Worm (Caenorhabditis elegans) whole organism, midembryonic: ENCODE measurements around the gene srh-30.

Experiments
- T22C8.4 ChIP-seq: fragments of 200-800 bp; sonication (Bioruptor generic); IDR thresholded peaks from 2 replicates; pipeline ENCODE4 v1.3.6; 2022; ENCODE audit warnings: missing genetic modification characterization, missing compliant biosample characterization
- flt-1 ChIP-seq: fragments of 200-800 bp; sonication (Bioruptor generic); IDR thresholded peaks from 2 replicates; pipeline ENCODE4 v1.3.6; 2022; ENCODE audit warnings: missing genetic modification characterization, missing compliant biosample characterization
- med-1 ChIP-seq: sonication (generic microtip); optimal IDR thresholded peaks from 2 replicates; lab custom pipeline; 2017; ENCODE audit warnings: missing genetic modification characterization, mild to moderate bottlenecking, missing compliant biosample characterization, antibody characterized with exemption, missing genetic modification reagents; ENCODE audit not compliant: insufficient read depth
- ztf-29 ChIP-seq: fragments of 200-800 bp; sonication (Bioruptor generic); IDR thresholded peaks from 2 replicates; pipeline ENCODE4 v1.3.6; 2022; ENCODE audit warnings: missing genetic modification reagents, missing genetic modification characterization, missing compliant biosample characterization

DNA sequence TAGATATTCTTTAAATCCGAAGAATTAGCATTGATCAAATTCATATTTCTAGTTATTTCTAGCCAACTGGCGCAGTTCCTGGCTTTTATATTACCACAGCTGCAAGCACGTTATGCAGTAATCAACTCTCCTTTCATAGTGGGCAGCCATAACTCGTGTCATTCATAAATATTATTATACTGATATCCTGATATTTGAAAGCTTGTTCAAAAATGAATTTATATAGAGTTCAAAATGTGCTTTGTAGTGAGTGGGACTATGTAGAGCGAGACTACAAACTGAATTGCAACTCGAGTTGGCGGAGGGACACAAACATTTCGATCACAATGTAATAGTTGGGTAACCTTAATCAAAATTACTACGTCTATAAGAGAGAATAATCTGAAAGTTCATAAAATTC is at the start of gene srh-30:
- no peak for TF ChIP-seq ztf-29 (GFP tag; lab: Robert Waterston, UW)
- TF ChIP-seq med-1 (GFP tag; lab: Kevin White, UChicago) = no peak
- TF ChIP-seq T22C8.4 (GFP tag; lab: Robert Waterston, UW) = no peak
- TF ChIP-seq flt-1 (GFP tag; lab: Robert Waterston, UW) = no peak
